Worm (Caenorhabditis elegans) whole organism, L1 larva: ENCODE data around the gene C42C1.3.

Source experiments
- F16B12.6 ChIP-seq: fragments of 150-350 bp; optimal IDR thresholded peaks from 2 replicates; lab custom pipeline; 2014; ENCODE audit warnings: missing biosample characterization, missing genetic modification characterization
- blmp-1 ChIP-seq: fragments of 150-350 bp; optimal IDR thresholded peaks from 2 replicates; lab custom pipeline; 2014; ENCODE audit warnings: missing biosample characterization, missing genetic modification characterization
- fos-1 ChIP-seq: fragments of 150-350 bp; optimal IDR thresholded peaks from 2 replicates; lab custom pipeline; 2014; ENCODE audit warnings: missing biosample characterization, missing genetic modification characterization
- nhr-90 ChIP-seq: sonication (generic microtip); optimal IDR thresholded peaks from 2 replicates; lab custom pipeline; 2016; ENCODE audit warnings: mild to moderate bottlenecking, missing genetic modification characterization, missing compliant biosample characterization; ENCODE audit not compliant: poor library complexity
- unc-62 ChIP-seq: fragments of 150-350 bp; optimal IDR thresholded peaks from 2 replicates; lab custom pipeline; 2014; ENCODE audit warnings: missing biosample characterization, missing genetic modification reagents, missing genetic modification characterization

DNA sequence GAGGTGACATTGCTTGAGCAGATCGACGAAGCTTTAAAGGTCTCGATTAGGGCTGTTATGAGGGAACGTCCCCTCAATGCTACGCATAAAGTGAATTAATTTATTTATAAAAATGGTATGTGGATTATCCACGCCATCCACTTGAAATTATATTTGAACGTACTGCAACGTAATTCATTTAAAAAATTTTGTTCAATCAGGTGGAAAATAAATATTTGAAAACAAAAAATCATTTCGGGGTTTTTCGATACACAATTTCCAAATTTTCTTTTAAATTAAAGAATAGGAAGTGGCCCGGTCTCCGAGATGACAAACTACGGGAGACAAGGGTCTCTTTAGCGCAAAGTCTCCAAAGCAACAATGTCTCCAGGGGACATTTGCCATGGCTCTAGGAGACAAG lies 41.3 kb upstream of the C42C1.3 start, which contains the start of gene oac-58:
- no peak for TF ChIP-seq unc-62 (GFP tag; lab: Kevin White, UChicago)
- no peak for TF ChIP-seq nhr-90 (tag; lab: Kevin White, UChicago)
- no peak for TF ChIP-seq fos-1 (tag; lab: Kevin White, UChicago)
- no peak for TF ChIP-seq F16B12.6 (tag; lab: Kevin White, UChicago)
- no peak for TF ChIP-seq blmp-1 (tag; lab: Kevin White, UChicago)
